Worm (Caenorhabditis elegans): ENCODE data around the gene Y53C12A.11.

ce11 chrII:9759382-9759781 lies 40.9 kb upstream of the Y53C12A.11 start:
- TF ChIP-seq zfp-2 (tag; optimal IDR thresholded peaks at IDR 0.05) (no peak), lin-13 (GFP tag; optimal IDR thresholded peaks at IDR 0.05) (no peak), mep-1 (tag; optimal IDR thresholded peaks at IDR 0.05) (no peak), R02D3.7 (tag; optimal IDR thresholded peaks at IDR 0.05) (no peak), snpc-4 (tag; optimal IDR thresholded peaks at IDR 0.05) (no peak), Y5F2A.4 (GFP tag; optimal IDR thresholded peaks at IDR 0.05) (no peak), ZK546.5 (tag; optimal IDR thresholded peaks at IDR 0.05) (no peak), ztf-11 (tag; optimal IDR thresholded peaks at IDR 0.05) (no peak), ces-1 (GFP tag; optimal IDR thresholded peaks at IDR 0.05) (no peak), mdl-1 (tag; optimal IDR thresholded peaks at IDR 0.05) (no peak), lsy-2 (tag; optimal IDR thresholded peaks at IDR 0.05) (no peak), nhr-25 (tag; optimal IDR thresholded peaks at IDR 0.05; ENCODE audit: borderline replicate concordance, insufficient read depth) (no peak), ama-1 (optimal IDR thresholded peaks at IDR 0.05) (no peak)

All from whole organism, L4 larva.